Worm (Caenorhabditis elegans) whole organism, L4/young adult: ENCODE measurements around the gene kin-24.

Experiments
- W03F9.2 ChIP-seq: fragments of 150-350 bp; optimal IDR thresholded peaks from 2 replicates; lab custom pipeline; 2014; ENCODE audit warnings: missing biosample characterization, missing genetic modification characterization
- dao-5 ChIP-seq: sonication (generic microtip); optimal IDR thresholded peaks from 2 replicates; lab custom pipeline; 2016; ENCODE audit warnings: missing genotype, missing genetic modification characterization, moderate library complexity, missing compliant biosample characterization
- him-1 ChIP-seq: sonication (generic microtip); optimal IDR thresholded peaks from 2 replicates; lab custom pipeline; 2016; ENCODE audit warnings: missing genotype, missing genetic modification reagents, missing genetic modification characterization, missing compliant biosample characterization

DNA sequence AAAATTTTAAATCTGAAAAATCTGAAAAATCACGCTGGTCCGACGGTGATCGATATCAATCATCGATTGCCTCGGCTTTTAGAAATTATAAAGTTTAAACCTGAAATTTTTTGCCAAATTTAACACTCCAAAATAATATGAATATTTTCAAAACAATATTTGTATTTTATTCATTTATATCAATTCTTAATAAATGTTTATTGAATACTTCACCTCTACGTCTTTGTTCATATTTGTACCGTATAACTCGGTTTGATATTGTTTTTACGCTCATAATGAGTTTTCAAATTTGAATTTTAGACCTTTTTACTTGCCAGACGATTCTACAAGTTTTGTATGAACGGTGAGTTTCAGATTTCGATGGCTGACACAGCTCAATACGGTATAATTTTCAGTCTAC, 23.9 kb upstream of the kin-24 start, which contains the start of the genes K07F5.15 and K07F5.22:
- TF ChIP-seq W03F9.2 (tag; lab: Kevin White, UChicago) (no peak), him-1 (tag; lab: Kevin White, UChicago) (no peak), dao-5 (tag; lab: Kevin White, UChicago) (no peak)
